Fruit fly (Drosophila melanogaster): Measurements from ENCODE around the gene CG42688.

Gene CG42688

DNA sequence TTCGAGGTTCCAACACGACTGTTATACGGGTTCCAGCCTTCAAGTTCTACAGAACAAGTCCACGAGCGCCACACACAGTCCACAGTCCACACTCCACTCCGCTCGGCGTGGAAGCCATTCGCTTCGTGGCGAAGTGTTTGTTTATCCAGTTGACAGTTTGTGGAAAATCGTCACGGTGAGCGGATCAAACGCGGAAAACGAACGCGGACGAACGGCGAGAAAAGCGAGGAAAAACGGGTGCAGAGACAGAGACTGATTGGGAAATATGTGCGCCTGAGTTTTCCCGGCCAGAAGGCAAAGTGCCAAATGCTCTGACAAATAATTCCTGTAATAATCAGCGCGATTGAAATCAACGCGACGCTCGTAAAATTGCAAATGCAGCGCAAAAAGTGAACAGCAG, 7.6 kb upstream of the CG42688 start, which contains the start of gene drl (continued):
- TF ChIP-seq sima (GFP tag; optimal IDR thresholded peaks at IDR 0.05) (no peak), lmd (GFP tag; IDR thresholded peaks at IDR 0.05) (no peak), ERR (GFP tag; optimal IDR thresholded peaks at IDR 0.05) (no peak), ttk (GFP tag; IDR thresholded peaks at IDR 0.05) (no peak), dati (GFP tag; IDR thresholded peaks at IDR 0.05) (no peak), pan (optimal IDR thresholded peaks at IDR 0.05) (no peak), pan (GFP tag; optimal IDR thresholded peaks at IDR 0.05 in 1 of 2, IDR thresholded peaks at IDR 0.05 in 1 of 2) (no peak), usp (GFP tag; optimal IDR thresholded peaks at IDR 0.05) (no peak), psq (GFP tag; optimal IDR thresholded peaks at IDR 0.05) (no peak), CG16863 (GFP tag; optimal IDR thresholded peaks at IDR 0.05) (no peak), NfI (GFP tag; optimal IDR thresholded peaks at IDR 0.05) (peak; percentile 41), btn (GFP tag; optimal IDR thresholded peaks at IDR 0.05) (peak; percentile 26), MTF-1 (GFP tag; optimal IDR thresholded peaks at IDR 0.05; ENCODE audit: borderline replicate concordance) (peak; percentile 60), pnt (GFP tag; optimal IDR thresholded peaks at IDR 0.05) (no peak), Meics (GFP tag; optimal IDR thresholded peaks at IDR 0.05) (peak; percentile 12), CG31388 (GFP tag; optimal IDR thresholded peaks at IDR 0.05) (no peak), peb (GFP tag; IDR thresholded peaks at IDR 0.05) (no peak), NC2α (GFP tag; optimal IDR thresholded peaks at IDR 0.05) (no peak), C15 (GFP tag; IDR thresholded peaks at IDR 0.05) (no peak), Ptx1 (GFP tag; IDR thresholded peaks at IDR 0.05) (no peak), ewg (GFP tag; optimal IDR thresholded peaks at IDR 0.05) (no peak), Hmr (GFP tag; optimal IDR thresholded peaks at IDR 0.05) (peak; percentile 34), jumu (GFP tag; optimal IDR thresholded peaks at IDR 0.05) (no peak), CG2199 (GFP tag; IDR thresholded peaks at IDR 0.05) (no peak), CG3407 (GFP tag; optimal IDR thresholded peaks at IDR 0.05) (no peak), nau (GFP tag; optimal IDR thresholded peaks at IDR 0.05) (peak; percentile 52), Ravus (GFP tag; IDR thresholded peaks at IDR 0.05) (no peak), Xrp1 (GFP tag; IDR thresholded peaks at IDR 0.05) (peak; percentile 41; the same call in 1 of the 2 replicates), Adf1 (GFP tag; IDR thresholded peaks at IDR 0.05) (no peak; the same call in 1 of the 2 replicates), CrebB (tag; optimal IDR thresholded peaks at IDR 0.05) (peak; percentile 44), CG2129 (GFP tag; IDR thresholded peaks at IDR 0.05; ENCODE audit: partially characterized antibody) (no peak), CG8290 (GFP tag; optimal IDR thresholded peaks at IDR 0.05) (peak; percentile 5), CG8290 (tag; optimal IDR thresholded peaks at IDR 0.05) (peak in 1 of 2 experiments; percentile 81), corto (GFP tag; optimal IDR thresholded peaks at IDR 0.05) (no peak), Blimp-1 (GFP tag; optimal IDR thresholded peaks at IDR 0.05) (no peak), CG13296 (GFP tag; optimal IDR thresholded peaks at IDR 0.05) (peak; percentile 39), esg (GFP tag; conservative IDR thresholded peaks at IDR 0.05) (no peak), ac (GFP tag; optimal IDR thresholded peaks at IDR 0.05) (no peak), pros (GFP tag; optimal IDR thresholded peaks at IDR 0.05) (no peak), Ssrp (tag; optimal IDR thresholded peaks at IDR 0.05) (no peak), CG11247 (GFP tag; IDR thresholded peaks at IDR 0.05) (peak; percentile 6; the same call in 1 of the 2 replicates), mirr (GFP tag; optimal IDR thresholded peaks at IDR 0.05) (peak; percentile 55), CG4328 (GFP tag; optimal IDR thresholded peaks at IDR 0.05) (peak; percentile 20), Oaz (GFP tag; IDR thresholded peaks at IDR 0.05) (no peak), bowl (GFP tag; IDR thresholded peaks at IDR 0.05) (no peak), CG18619 (GFP tag; optimal IDR thresholded peaks at IDR 0.05) (no peak), CG8765 (GFP tag; IDR thresholded peaks at IDR 0.05) (no peak), knrl (GFP tag; IDR thresholded peaks at IDR 0.05; ENCODE audit: partially characterized antibody) (peak; percentile 46; the same call in 1 of the 3 replicates), CG8089 (GFP tag; optimal IDR thresholded peaks at IDR 0.05) (peak; percentile 18), CG11696 (GFP tag; IDR thresholded peaks at IDR 0.05) (no peak; the same call in 1 of the 2 replicates), CG6689 (GFP tag; IDR thresholded peaks at IDR 0.05) (no peak), Opbp (GFP tag; IDR thresholded peaks at IDR 0.05; ENCODE audit: partially characterized antibody) (peak; percentile 64; the same call in 1 of the 3 replicates), CG4360 (GFP tag; IDR thresholded peaks at IDR 0.05) (no peak)

Data from whole organism, embryonic.